Fruit fly (Drosophila melanogaster) whole organism, embryonic: ENCODE results near the gene CG13603.

Experiments used
- CG17385 ChIP-seq: fragments of 200-800 bp; sonication (Bioruptor generic); optimal IDR thresholded peaks from 3 replicates; lab custom pipeline; 2018; ENCODE audit warnings: missing biosample characterization, mild to moderate bottlenecking, missing genetic modification characterization
- CG30020 ChIP-seq: fragments of 200-800 bp; optimal IDR thresholded peaks from 2 replicates; lab custom pipeline; 2019; ENCODE audit warnings: missing biosample characterization, mild to moderate bottlenecking, missing genetic modification characterization, moderate library complexity
- CG8944 ChIP-seq: fragments of 200-800 bp; sonication (Bioruptor generic); optimal IDR thresholded peaks from 3 replicates; lab custom pipeline; 2016; ENCODE audit warnings: missing biosample characterization, missing genetic modification characterization
- CrebB ChIP-seq: fragments of 200-800 bp; sonication (Bioruptor generic); optimal IDR thresholded peaks from 3 replicates; lab custom pipeline; 2018; ENCODE audit warnings: missing biosample characterization, mild to moderate bottlenecking, missing genetic modification characterization
- D19B ChIP-seq: fragments of 200-800 bp; sonication (Bioruptor generic); optimal IDR thresholded peaks from 2 replicates; lab custom pipeline; 2017; ENCODE audit warnings: missing biosample characterization, mild to moderate bottlenecking, missing genetic modification characterization
- al ChIP-seq: fragments of 200-800 bp; sonication (Bioruptor generic); IDR thresholded peaks from 2 replicates; pipeline ENCODE4 v1.3.6; 2022; ENCODE audit warnings: missing biosample characterization, missing genetic modification characterization
- tin ChIP-seq: fragments of 200-800 bp; sonication (Bioruptor generic); optimal IDR thresholded peaks from 3 replicates; lab custom pipeline; 2016; ENCODE audit warnings: missing biosample characterization, missing genetic modification characterization

- TF ChIP-seq D19B (GFP tag; lab: Kevin White, UChicago): no peak
- no peak for TF ChIP-seq CG8944 (GFP tag; lab: Kevin White, UChicago)
- TF ChIP-seq CrebB (tag; lab: Kevin White, UChicago): no peak
- no peak for TF ChIP-seq CG30020 (tag; lab: Kevin White, UChicago)
- TF ChIP-seq CG17385: no peak
- TF ChIP-seq al: no peak
- no peak for TF ChIP-seq tin (GFP tag; lab: Kevin White, UChicago)
These were observed 37.8 kb upstream of the CG13603 start for dm6 chr3R:24024123-24024522.
